Worm (Caenorhabditis elegans) whole organism, L1 larva: ENCODE results near the gene Y17G9A.4.

Source experiments
- C16A3.4 ChIP-seq: fragments of 150-350 bp; optimal IDR thresholded peaks from 2 replicates; lab custom pipeline; 2014; ENCODE audit warnings: missing biosample characterization, missing genetic modification characterization
- C34B4.2 ChIP-seq: sonication (generic microtip); optimal IDR thresholded peaks from 2 replicates; lab custom pipeline; 2017; ENCODE audit warnings: mild to moderate bottlenecking, missing genetic modification characterization, missing compliant biosample characterization
- F16B12.6 ChIP-seq: fragments of 150-350 bp; optimal IDR thresholded peaks from 2 replicates; lab custom pipeline; 2014; ENCODE audit warnings: missing biosample characterization, missing genetic modification characterization
- blmp-1 ChIP-seq: fragments of 150-350 bp; optimal IDR thresholded peaks from 2 replicates; lab custom pipeline; 2014; ENCODE audit warnings: missing biosample characterization, missing genetic modification characterization
- ceh-82 ChIP-seq, 3 experiments: fragments of 150-350 bp in 1 of 3; sonication (generic microtip) in 2 of 3; optimal IDR thresholded peaks; 2 replicates each; lab custom pipeline; 2014 to 2017; ENCODE audit warnings: missing biosample characterization in 3 of 3, missing genetic modification characterization in 3 of 3
- ceh-88 ChIP-seq: fragments of 200-800 bp; sonication (Bioruptor generic); IDR thresholded peaks from 2 replicates; pipeline ENCODE4 v1.3.6; 2022; ENCODE audit warnings: missing genetic modification characterization, missing compliant biosample characterization
- dsc-1 ChIP-seq: sonication (generic microtip); optimal IDR thresholded peaks from 2 replicates; lab custom pipeline; 2016; ENCODE audit warnings: mild to moderate bottlenecking, missing genetic modification characterization, missing compliant biosample characterization
- efl-1 ChIP-seq, 4 experiments: fragments of 150-350 bp; optimal IDR thresholded peaks in 3 of 4; peaks in 1 of 4; 1 replicate in 1 of 4; 2 replicates in 3 of 4; lab custom pipeline; 2014; ENCODE audit warnings: missing biosample characterization in 2 of 4, missing genetic modification characterization in 2 of 4, missing genetic modification reagents in 2 of 4
- efl-3 ChIP-seq: fragments of 200-800 bp; sonication (Bioruptor generic); optimal IDR thresholded peaks from 2 replicates; lab custom pipeline; 2018; ENCODE audit warnings: mild to moderate bottlenecking, missing genetic modification characterization, missing compliant biosample characterization
- egl-13 ChIP-seq: sonication (generic microtip); optimal IDR thresholded peaks from 2 replicates; lab custom pipeline; 2016; ENCODE audit warnings: missing genotype, missing genetic modification reagents, missing genetic modification characterization, missing compliant biosample characterization
- egl-27 ChIP-seq, 2 experiments: fragments of 150-350 bp in 1 of 2; sonication (generic microtip); optimal IDR thresholded peaks; 3 replicates each; lab custom pipeline; 2017 to 2018; ENCODE audit warnings: missing biosample characterization in 2 of 2, missing genetic modification characterization in 2 of 2, missing genetic modification reagents in 2 of 2
- elt-2 ChIP-seq: sonication (generic microtip); optimal IDR thresholded peaks from 2 replicates; lab custom pipeline; 2016; ENCODE audit warnings: missing genetic modification characterization, mild to moderate bottlenecking, inconsistent platforms, missing compliant biosample characterization, missing genetic modification reagents
- ets-5 ChIP-seq: fragments of 200-800 bp; sonication (Bioruptor generic); IDR thresholded peaks from 2 replicates; pipeline ENCODE4 v1.3.6; 2022; ENCODE audit warnings: missing genetic modification characterization, missing compliant biosample characterization
- fkh-10 ChIP-seq: sonication (generic microtip); optimal IDR thresholded peaks from 2 replicates; lab custom pipeline; 2017; ENCODE audit warnings: missing biosample characterization, missing genetic modification reagents, missing genetic modification characterization
- hlh-17 ChIP-seq: fragments of 200-800 bp; sonication (Bioruptor generic); optimal IDR thresholded peaks from 2 replicates; lab custom pipeline; 2018; ENCODE audit warnings: missing genetic modification characterization, mild to moderate bottlenecking, missing compliant biosample characterization, moderate library complexity, borderline replicate concordance
- hpl-2 ChIP-seq: fragments of 150-350 bp; optimal IDR thresholded peaks from 2 replicates; lab custom pipeline; 2014; ENCODE audit warnings: missing biosample characterization, missing genetic modification reagents, missing genetic modification characterization
- lin-14 ChIP-seq: fragments of 200-800 bp; sonication (Bioruptor generic); optimal IDR thresholded peaks from 2 replicates; lab custom pipeline; 2018; ENCODE audit warnings: mild to moderate bottlenecking, missing genetic modification characterization, moderate library complexity, missing compliant biosample characterization
- lin-35 ChIP-seq, 2 experiments: fragments of 150-350 bp; optimal IDR thresholded peaks; 2 replicates each; lab custom pipeline; 2014; ENCODE audit warnings: missing biosample characterization in 2 of 2, missing genetic modification characterization in 2 of 2, missing genetic modification reagents in 2 of 2
- mab-9 ChIP-seq: fragments of 200-800 bp; sonication (Bioruptor generic); IDR thresholded peaks from 2 replicates; pipeline ENCODE4 v1.3.6; 2022; ENCODE audit warnings: missing genetic modification reagents, missing genetic modification characterization, missing compliant biosample characterization
- nhr-12 ChIP-seq: sonication (generic microtip); optimal IDR thresholded peaks from 2 replicates; lab custom pipeline; 2017; ENCODE audit warnings: missing biosample characterization, missing genetic modification characterization
- nhr-28 ChIP-seq: fragments of 150-350 bp; optimal IDR thresholded peaks from 2 replicates; lab custom pipeline; 2014; ENCODE audit warnings: missing biosample characterization, missing genetic modification characterization
- nhr-71 ChIP-seq: sonication (generic microtip); optimal IDR thresholded peaks from 2 replicates; lab custom pipeline; 2016; ENCODE audit warnings: mild to moderate bottlenecking, missing genetic modification characterization, moderate library complexity, missing compliant biosample characterization
- nhr-76 ChIP-seq: sonication (generic microtip); optimal IDR thresholded peaks from 2 replicates; lab custom pipeline; 2017; ENCODE audit warnings: missing biosample characterization, missing genetic modification characterization
- nhr-77 ChIP-seq: fragments of 150-350 bp; optimal IDR thresholded peaks from 2 replicates; lab custom pipeline; 2014; ENCODE audit warnings: missing biosample characterization, missing genetic modification characterization
- nhr-85 ChIP-seq: sonication (generic microtip); peaks from one replicate; lab custom pipeline; 2016; ENCODE audit warnings: missing genetic modification characterization, inconsistent platforms, missing compliant biosample characterization
- pqm-1 ChIP-seq: sonication (generic microtip); optimal IDR thresholded peaks from 3 replicates; lab custom pipeline; 2017; ENCODE audit warnings: missing biosample characterization, missing genetic modification characterization
- skn-1 ChIP-seq: fragments of 150-350 bp; optimal IDR thresholded peaks from 2 replicates; lab custom pipeline; 2014; ENCODE audit warnings: missing biosample characterization, missing genetic modification characterization
- unc-30 ChIP-seq: sonication (generic microtip); optimal IDR thresholded peaks from 2 replicates; lab custom pipeline; 2017; ENCODE audit warnings: missing biosample characterization, missing genetic modification characterization
- unc-98 ChIP-seq: fragments of 200-800 bp; sonication (Bioruptor generic); IDR thresholded peaks from 2 replicates; pipeline ENCODE4 v1.3.6; 2022; ENCODE audit warnings: missing genetic modification characterization, missing compliant biosample characterization
- vab-15 ChIP-seq: sonication (generic microtip); optimal IDR thresholded peaks from 2 replicates; lab custom pipeline; 2017; ENCODE audit warnings: missing genotype, mild to moderate bottlenecking, missing genetic modification characterization, missing compliant biosample characterization
- zag-1 ChIP-seq: fragments of 150-350 bp; optimal IDR thresholded peaks from 2 replicates; lab custom pipeline; 2014; ENCODE audit warnings: missing biosample characterization, missing genetic modification characterization
- zip-4 ChIP-seq: fragments of 200-800 bp; sonication (Bioruptor generic); optimal IDR thresholded peaks from 2 replicates; lab custom pipeline; 2018; ENCODE audit warnings: mild to moderate bottlenecking, missing genetic modification characterization, moderate library complexity, missing compliant biosample characterization
- ztf-11 ChIP-seq, 2 experiments: sonication (generic microtip); optimal IDR thresholded peaks; 2 replicates each; lab custom pipeline; 2016 to 2017; ENCODE audit warnings: missing genetic modification characterization in 2 of 2, missing biosample characterization in 1 of 2, missing compliant biosample characterization in 1 of 2
- ztf-4 ChIP-seq: fragments of 150-350 bp; optimal IDR thresholded peaks from 2 replicates; lab custom pipeline; 2014; ENCODE audit warnings: missing biosample characterization, missing genetic modification characterization

Gene Y17G9A.4

ce11 chrIV:4829641-4830040 is 31.7 kb downstream of the Y17G9A.4 start:
- no peak for TF ChIP-seq nhr-12 (tag; lab: Kevin White, UChicago)
- no peak for TF ChIP-seq nhr-77
- no peak for TF ChIP-seq skn-1 (tag; lab: Kevin White, UChicago)
- TF ChIP-seq unc-98 (GFP tag; lab: Robert Waterston, UW), result no peak
- no peak for TF ChIP-seq ceh-88 (GFP tag; lab: Robert Waterston, UW)
- TF ChIP-seq egl-13 (tag; lab: Kevin White, UChicago), result no peak
- no peak for TF ChIP-seq nhr-85 (tag; lab: Kevin White, UChicago)
- TF ChIP-seq ets-5 (GFP tag; lab: Robert Waterston, UW), result no peak
- no peak for TF ChIP-seq F16B12.6 (tag; lab: Kevin White, UChicago)
- TF ChIP-seq vab-15, result no peak
- no peak for TF ChIP-seq ztf-11 (tag; optimal IDR thresholded peaks at IDR 0.05; lab: Kevin White, UChicago)
- no peak for TF ChIP-seq egl-27 (tag; optimal IDR thresholded peaks at IDR 0.05; lab: Kevin White, UChicago)
- TF ChIP-seq unc-30 (tag; lab: Kevin White, UChicago), result no peak
- TF ChIP-seq ztf-4 (tag; lab: Kevin White, UChicago), result no peak
- TF ChIP-seq nhr-71 (tag; lab: Kevin White, UChicago), result no peak
- TF ChIP-seq dsc-1 (tag; lab: Kevin White, UChicago), result no peak
- TF ChIP-seq zip-4, result no peak
- TF ChIP-seq hpl-2, result no peak
- TF ChIP-seq fkh-10 (GFP tag; lab: Kevin White, UChicago), result no peak

- no peak for TF ChIP-seq C16A3.4 (tag; lab: Kevin White, UChicago)
- TF ChIP-seq F16B12.6 (tag; lab: Kevin White, UChicago), result no peak
- TF ChIP-seq blmp-1 (tag; lab: Kevin White, UChicago), result no peak
- TF ChIP-seq unc-98 (GFP tag; lab: Robert Waterston, UW), result no peak
- no peak for TF ChIP-seq lin-14
- TF ChIP-seq zag-1, result no peak
- TF ChIP-seq mab-9 (GFP tag; lab: Robert Waterston, UW), result no peak
- no peak for TF ChIP-seq egl-27 (tag; optimal IDR thresholded peaks at IDR 0.05; lab: Kevin White, UChicago)
- no peak for TF ChIP-seq nhr-76 (tag; lab: Kevin White, UChicago)
- TF ChIP-seq pqm-1 (tag; lab: Kevin White, UChicago), result no peak
- no peak for TF ChIP-seq efl-1 (optimal IDR thresholded peaks at IDR 0.05; lab: Kevin White, UChicago)
- no peak for TF ChIP-seq efl-1 (GFP tag; optimal IDR thresholded peaks at IDR 0.05 in 1 of 2; lab: Kevin White, UChicago)
- TF ChIP-seq, all 84 proteins: peak for 0
Measured at ce11 chrIV:4827219-4827618, 34.1 kb downstream of the Y17G9A.4 start, which contains the start of gene mpz-4. Gene mpz-4, minus strand, starts transcription at chrIV:4827319.

- no peak for TF ChIP-seq hlh-17
- TF ChIP-seq efl-1 (optimal IDR thresholded peaks at IDR 0.05; lab: Kevin White, UChicago), result no peak
- peak in 1 of 2 experiments; percentile 54 for TF ChIP-seq efl-1 (GFP tag; optimal IDR thresholded peaks at IDR 0.05 in 1 of 2; lab: Kevin White, UChicago)
- TF ChIP-seq, all 84 proteins: peak for 1
Measured at ce11 chrIV:4821843-4822242, 39.5 kb downstream of the Y17G9A.4 start.

DNA sequence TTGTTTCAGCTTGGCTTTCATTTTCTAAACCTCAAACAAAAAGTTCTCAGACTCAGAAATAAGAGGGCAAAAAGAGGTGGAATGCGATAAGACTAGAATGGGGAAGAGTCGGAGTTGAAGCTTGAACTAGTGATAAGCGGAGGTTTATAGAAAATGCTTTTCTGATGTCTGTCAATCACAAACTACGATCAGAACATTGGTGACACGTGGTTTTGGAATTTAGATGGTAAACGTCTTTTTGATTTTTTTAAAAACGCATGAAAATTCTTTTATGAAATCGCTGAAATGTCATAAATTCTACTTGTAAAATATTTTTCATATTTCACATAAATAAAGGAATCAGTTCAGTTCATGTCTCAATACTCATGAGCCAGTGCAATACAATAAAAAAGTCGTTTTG is 40.3 kb downstream of the Y17G9A.4 start, which contains the start of gene H06H21.8:
Gene H06H21.8 (minus strand): TSS at position 78 of the 400 bp plus-strand sequence.
- TF ChIP-seq efl-3 (GFP tag; lab: Kevin White, UChicago), result no peak
- peak in 1 of 2 experiments; percentile 11 for TF ChIP-seq lin-35 (GFP tag; optimal IDR thresholded peaks at IDR 0.05; lab: Kevin White, UChicago)
- TF ChIP-seq ceh-82 (tag; optimal IDR thresholded peaks at IDR 0.05; lab: Kevin White, UChicago), result no peak
- no peak for TF ChIP-seq nhr-28
- TF ChIP-seq elt-2 (tag; lab: Kevin White, UChicago), result peak; percentile 35
- TF ChIP-seq C34B4.2 (tag; lab: Kevin White, UChicago), result no peak
- TF ChIP-seq efl-1 (optimal IDR thresholded peaks at IDR 0.05; lab: Kevin White, UChicago), result no peak
- TF ChIP-seq efl-1 (GFP tag; optimal IDR thresholded peaks at IDR 0.05 in 1 of 2; lab: Kevin White, UChicago), result peak in 1 of 2 experiments; percentile 76
- TF ChIP-seq mab-9 (GFP tag; lab: Robert Waterston, UW), result no peak
